Fruit fly (Drosophila melanogaster): Measurements from ENCODE around the gene CG15211.

dm6 chrX:10729196-10729835 lies 43.0 kb upstream of the CG15211 start:
- TF ChIP-seq CG32121 (GFP tag; IDR thresholded peaks at IDR 0.05) (no peak), CG13204 (GFP tag; optimal IDR thresholded peaks at IDR 0.05) (no peak), Snoo (tag; optimal IDR thresholded peaks at IDR 0.05) (no peak), rn (GFP tag; IDR thresholded peaks at IDR 0.05) (no peak), CG8159 (tag; optimal IDR thresholded peaks at IDR 0.05) (no peak), gl (tag; optimal IDR thresholded peaks at IDR 0.05) (no peak), CG14655 (GFP tag; optimal IDR thresholded peaks at IDR 0.05) (no peak)
